Worm (Caenorhabditis elegans): ENCODE measurements around the gene C52E2.4.
"Not testable (repeated sequence)": the region's sequence is repeated elsewhere in the genome, so short reads cannot be mapped to it uniquely, and the experiment has no call there.

Gene C52E2.4

ce11 chrII:1823597-1823996, 19.3 kb upstream of the C52E2.4 start:
- peak; percentile 62 for TF ChIP-seq elt-2 (tag; optimal IDR thresholded peaks at IDR 0.05)

ce11 chrII:1824329-1824728, 18.6 kb upstream of the C52E2.4 start, which contains the start of gene math-41:
TSS of gene math-41 (plus strand) at chrII:1824629.
- TF ChIP-seq pag-3 (tag; optimal IDR thresholded peaks at IDR 0.05; ENCODE audit: borderline replicate concordance, insufficient read depth); tlp-1 (tag; optimal IDR thresholded peaks at IDR 0.05); snu-23 (GFP tag; optimal IDR thresholded peaks at IDR 0.05): not testable (repeated sequence)

- TF ChIP-seq irx-1 (tag; optimal IDR thresholded peaks at IDR 0.05), result no peak
- TF ChIP-seq elt-2 (tag; optimal IDR thresholded peaks at IDR 0.05), result peak; percentile 26
- TF ChIP-seq sox-4 (tag; optimal IDR thresholded peaks at IDR 0.05), result no peak
- no peak for TF ChIP-seq efl-1 (optimal IDR thresholded peaks at IDR 0.05)
- peak in 1 of 2 experiments; percentile 18 for TF ChIP-seq efl-1 (GFP tag; optimal IDR thresholded peaks at IDR 0.05 in 1 of 2)
- TF ChIP-seq vab-15 (tag; optimal IDR thresholded peaks at IDR 0.05), result no peak
- no peak for TF ChIP-seq isw-1 (GFP tag; IDR thresholded peaks at IDR 0.05)
- TF ChIP-seq nhr-20 (tag; optimal IDR thresholded peaks at IDR 0.05), result no peak
- no peak for TF ChIP-seq ets-5 (GFP tag; IDR thresholded peaks at IDR 0.05)
These were observed 12.7 kb upstream of the C52E2.4 start, which contains the start of gene math-40 for ce11 chrII:1830182-1830682. TSS of gene math-40 (plus strand) at chrII:1830632.

ce11 chrII:1831883-1832388, 11.0 kb upstream of the C52E2.4 start, which contains the start of gene math-39:
TSS of gene math-39 (plus strand) at chrII:1832338.
- no peak for TF ChIP-seq dsc-1 (tag; optimal IDR thresholded peaks at IDR 0.05)

- TF ChIP-seq elt-2 (tag; optimal IDR thresholded peaks at IDR 0.05), result peak; percentile 47
- no peak for TF ChIP-seq lsy-2 (tag; optimal IDR thresholded peaks at IDR 0.05)
These were observed 6.7 kb upstream of the C52E2.4 start, which contains the start of gene T08E11.1 for ce11 chrII:1836204-1836603. TSS of gene T08E11.1 (plus strand) at chrII:1836504.

ce11 chrII:1844552-1844951, 1.6 kb downstream of the C52E2.4 start:
- no peak for TF ChIP-seq mep-1 (tag; optimal IDR thresholded peaks at IDR 0.05)
- TF ChIP-seq lir-3 (tag; optimal IDR thresholded peaks at IDR 0.05; ENCODE audit: poor library complexity), result no peak
- TF ChIP-seq fos-1 (tag; optimal IDR thresholded peaks at IDR 0.05), result no peak
- TF ChIP-seq zag-1 (tag; optimal IDR thresholded peaks at IDR 0.05), result no peak
- no peak for TF ChIP-seq mef-2 (tag; optimal IDR thresholded peaks at IDR 0.05)
- TF ChIP-seq alr-1 (tag; optimal IDR thresholded peaks at IDR 0.05; ENCODE audit: borderline replicate concordance), result no peak
- no peak for TF ChIP-seq nhr-71 (tag; optimal IDR thresholded peaks at IDR 0.05)
- no peak for TF ChIP-seq unc-30 (tag; optimal IDR thresholded peaks at IDR 0.05)
- no peak for TF ChIP-seq xbp-1 (tag; optimal IDR thresholded peaks at IDR 0.05)
- TF ChIP-seq mdl-1 (tag; optimal IDR thresholded peaks at IDR 0.05), result no peak
- TF ChIP-seq nhr-237 (tag; optimal IDR thresholded peaks at IDR 0.05), result no peak
- TF ChIP-seq sup-37 (GFP tag; optimal IDR thresholded peaks at IDR 0.05), result no peak

ce11 chrII:1848109-1848508, 5.2 kb downstream of the C52E2.4 start, which contains the start of gene fbxb-97:
TSS of gene fbxb-97 (minus strand) at chrII:1848161.
- peak in 1 of 2 experiments; percentile 48 for TF ChIP-seq efl-1 (optimal IDR thresholded peaks at IDR 0.05)
- no peak for TF ChIP-seq efl-1 (GFP tag; optimal IDR thresholded peaks at IDR 0.05 in 1 of 2)
- TF ChIP-seq hlh-4 (tag; optimal IDR thresholded peaks at IDR 0.05), result no peak
- no peak for TF ChIP-seq nhr-19 (GFP tag; conservative IDR thresholded peaks at IDR 0.05)

- TF ChIP-seq fkh-8 (tag; optimal IDR thresholded peaks at IDR 0.05) (no peak), pag-3 (tag; optimal IDR thresholded peaks at IDR 0.05; ENCODE audit: borderline replicate concordance, insufficient read depth) (no peak), dpl-1 (GFP tag; optimal IDR thresholded peaks at IDR 0.05) (no peak), nhr-11 (tag; optimal IDR thresholded peaks at IDR 0.05) (no peak), lsy-2 (tag; optimal IDR thresholded peaks at IDR 0.05) (no peak), elt-2 (tag; optimal IDR thresholded peaks at IDR 0.05) (no peak), C04F5.9 (tag; optimal IDR thresholded peaks at IDR 0.05) (no peak), mdl-1 (tag; optimal IDR thresholded peaks at IDR 0.05) (no peak), nhr-76 (tag; optimal IDR thresholded peaks at IDR 0.05) (no peak), efl-3 (GFP tag; optimal IDR thresholded peaks at IDR 0.05) (no peak), C34B4.2 (tag; optimal IDR thresholded peaks at IDR 0.05) (no peak), hlh-17 (GFP tag; optimal IDR thresholded peaks at IDR 0.05; ENCODE audit: borderline replicate concordance) (no peak), aha-1 (tag; optimal IDR thresholded peaks at IDR 0.05) (no peak), sptf-1 (tag; optimal IDR thresholded peaks at IDR 0.05) (no peak), ceh-82 (tag; optimal IDR thresholded peaks at IDR 0.05) (no peak)
These were observed 7.4 kb downstream of the C52E2.4 start, which contains the start of gene fbxb-96 for ce11 chrII:1850299-1850698. TSS of gene fbxb-96 (minus strand) at chrII:1850399.

Data from whole organism, L1 larva.